Fruit fly (Drosophila melanogaster) whole organism, wandering third instar larva: ENCODE measurements around the gene CG11912.

Experiments used
- Myc ChIP-seq: fragments of >200 bp; optimal IDR thresholded peaks from 2 replicates; lab custom pipeline; 2017
- fru ChIP-seq: fragments of 200-800 bp; sonication (Bioruptor generic); optimal IDR thresholded peaks from 3 replicates; lab custom pipeline; 2016; ENCODE audit warnings: missing biosample characterization, mild to moderate bottlenecking, missing genetic modification characterization
- pan ChIP-seq: fragments of >200 bp; optimal IDR thresholded peaks from 2 replicates; lab custom pipeline; 2017
- woc ChIP-seq: sonication (Bioruptor generic); optimal IDR thresholded peaks from 2 replicates; lab custom pipeline; 2016; ENCODE audit warnings: missing biosample characterization, mild to moderate bottlenecking, missing genetic modification characterization

- TF ChIP-seq pan (lab: Kevin White, UChicago) (no peak), fru (no peak), woc (no peak), Myc (no peak)
Measured at dm6 chr2L:290373-290772, 28.7 kb downstream of the CG11912 start.
